Worm (Caenorhabditis elegans): ENCODE measurements around the gene srx-56.

srx-56 gene

DNA sequence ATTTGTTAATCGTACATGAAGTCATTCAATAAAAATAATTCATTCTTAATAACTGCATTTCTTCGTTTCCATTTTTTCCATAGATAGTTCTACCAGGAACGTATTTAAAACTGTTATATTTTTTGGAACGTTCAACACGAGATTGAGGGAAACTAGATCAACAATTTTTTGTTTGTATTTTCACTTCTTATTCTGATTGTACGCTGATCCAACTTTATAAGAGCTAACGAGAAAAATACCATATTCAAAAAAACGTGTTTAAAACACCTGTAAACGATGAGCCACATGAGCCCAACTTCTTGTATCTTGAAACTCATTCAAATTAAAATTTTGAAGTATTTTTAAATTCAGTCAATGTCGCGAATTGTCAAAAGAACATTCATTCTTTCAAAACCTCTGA, 42.4 kb downstream of the srx-56 start:
- TF ChIP-seq mes-4 (tag; optimal IDR thresholded peaks at IDR 0.05), result no peak
- no peak for TF ChIP-seq T07F8.4 (tag; optimal IDR thresholded peaks at IDR 0.05)
- no peak for TF ChIP-seq ztf-25 (GFP tag; IDR thresholded peaks at IDR 0.05)
- no peak for TF ChIP-seq attf-5 (GFP tag; optimal IDR thresholded peaks at IDR 0.05)
- no peak for TF ChIP-seq F52B5.7 (tag; optimal IDR thresholded peaks at IDR 0.05)
- TF ChIP-seq ztf-22 (GFP tag; optimal IDR thresholded peaks at IDR 0.05), result no peak
- TF ChIP-seq egl-44 (GFP tag; IDR thresholded peaks at IDR 0.05), result no peak
- no peak for TF ChIP-seq Y95B8A.8 (GFP tag; IDR thresholded peaks at IDR 0.05)
- no peak for TF ChIP-seq F23B12.7 (tag; optimal IDR thresholded peaks at IDR 0.05; ENCODE audit: insufficient read depth)
- no peak for TF ChIP-seq attf-6 (GFP tag; IDR thresholded peaks at IDR 0.05)
- no peak for TF ChIP-seq madf-3 (GFP tag; IDR thresholded peaks at IDR 0.05)

DNA sequence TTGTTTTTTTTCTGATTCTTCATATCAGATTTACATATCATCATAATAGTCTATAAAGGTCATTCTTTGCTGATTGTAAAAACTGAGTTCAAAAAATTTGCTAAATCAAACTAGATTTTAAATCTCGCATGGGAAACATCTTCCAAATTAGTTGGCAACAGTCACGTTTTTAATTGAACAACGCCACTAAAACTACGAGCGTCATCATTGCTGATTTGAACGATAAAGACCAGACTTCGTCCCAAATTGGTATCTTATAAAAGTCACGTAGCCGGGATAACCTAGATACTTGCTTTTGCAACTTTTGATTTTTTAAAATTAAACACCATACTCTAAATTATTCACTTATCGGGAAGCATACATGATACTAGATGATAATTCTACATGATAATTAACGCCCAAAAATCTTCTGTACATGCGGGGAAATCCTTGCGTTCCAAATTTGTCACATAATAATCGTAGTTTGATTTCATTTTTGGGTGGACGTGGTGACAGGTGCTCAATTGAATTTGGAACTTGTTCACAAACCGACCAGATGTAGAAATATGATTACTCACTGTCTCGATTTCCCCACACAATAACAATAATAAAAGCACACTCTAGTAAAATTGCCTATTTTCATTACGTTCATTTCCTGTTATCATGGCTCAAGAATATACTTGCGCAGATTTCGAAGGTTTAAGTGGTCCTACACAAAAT, 43.0 kb downstream of the srx-56 start, which contains the start of gene srw-67:
srw-67 (plus strand) TSS at position 643 of the 699 bp plus-strand sequence.
- TF ChIP-seq dox-1 (GFP tag; IDR thresholded peaks at IDR 0.05), result no peak

DNA sequence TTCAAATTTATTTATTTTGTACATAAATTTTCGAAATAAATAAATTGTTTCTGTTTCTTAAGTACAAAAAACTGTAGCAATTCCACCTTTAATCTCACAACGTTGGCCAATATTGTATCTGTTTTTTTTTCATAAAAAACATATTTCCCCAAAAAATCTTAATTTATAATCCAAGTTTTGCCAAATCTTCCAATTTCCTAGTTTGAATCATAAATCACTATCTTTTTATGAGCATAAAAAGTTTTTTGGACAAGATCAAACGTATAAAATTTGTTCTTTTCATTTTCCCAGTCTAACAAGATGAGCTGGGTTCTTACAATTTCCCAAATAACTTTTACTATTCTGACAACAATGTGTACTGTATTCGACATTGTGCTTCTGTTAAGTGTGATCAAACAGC, 46.0 kb downstream of the srx-56 start, which contains the start of gene srxa-4:
srxa-4 (plus strand) TSS at position 301 of the 400 bp plus-strand sequence.
- no peak for TF ChIP-seq ceh-79 (tag; optimal IDR thresholded peaks at IDR 0.05)
- TF ChIP-seq D2030.7 (GFP tag; IDR thresholded peaks at IDR 0.05), result no peak
- no peak for TF ChIP-seq egrh-3 (GFP tag; IDR thresholded peaks at IDR 0.05)
- no peak for TF ChIP-seq hlh-26 (GFP tag; conservative IDR thresholded peaks at IDR 0.05)
- TF ChIP-seq lin-35 (GFP tag; optimal IDR thresholded peaks at IDR 0.05), result no peak
- TF ChIP-seq sea-2 (GFP tag; IDR thresholded peaks at IDR 0.05), result no peak
- TF ChIP-seq nhr-179 (tag; optimal IDR thresholded peaks at IDR 0.05), result no peak
- TF ChIP-seq ceh-58 (GFP tag; IDR thresholded peaks at IDR 0.05), result no peak
- TF ChIP-seq ama-1 (optimal IDR thresholded peaks at IDR 0.05), result no peak
- TF ChIP-seq ama-1 (GFP tag; optimal IDR thresholded peaks at IDR 0.05), result no peak
- no peak for TF ChIP-seq hrde-1 (tag; optimal IDR thresholded peaks at IDR 0.05; ENCODE audit: borderline replicate concordance)
- TF ChIP-seq let-526 (GFP tag; IDR thresholded peaks at IDR 0.05), result no peak
- no peak for TF ChIP-seq nhr-120 (GFP tag; IDR thresholded peaks at IDR 0.05)
- no peak for TF ChIP-seq lin-54 (GFP tag; optimal IDR thresholded peaks at IDR 0.05)

DNA sequence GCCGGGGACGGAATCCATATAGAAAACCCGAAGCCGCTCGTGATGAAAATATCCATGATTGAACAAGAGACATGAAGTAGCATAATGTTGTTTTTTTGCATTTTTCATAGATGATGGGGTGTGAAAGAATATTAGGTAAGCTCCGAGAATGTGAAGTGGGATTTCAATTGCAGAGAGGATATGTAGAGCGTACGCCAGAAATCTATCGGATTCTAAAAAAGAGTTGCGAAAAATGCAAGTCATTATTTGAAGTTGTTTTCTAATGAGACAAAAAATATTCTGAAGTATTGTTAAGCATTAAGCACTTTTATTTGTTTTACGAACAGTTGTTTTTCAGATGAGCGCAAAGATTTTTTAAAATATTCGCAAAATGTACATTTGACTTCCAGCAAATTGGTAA, 50.1 kb downstream of the srx-56 start, which contains the start of gene F18E3.10:
F18E3.10 (minus strand) TSS at position 101 of the 400 bp plus-strand sequence.
- no peak for TF ChIP-seq ekl-4 (GFP tag; IDR thresholded peaks at IDR 0.05)
- TF ChIP-seq ccch-3 (GFP tag; optimal IDR thresholded peaks at IDR 0.05), result no peak
- TF ChIP-seq nfyb-1 (GFP tag; IDR thresholded peaks at IDR 0.05), result no peak
- TF ChIP-seq T07F8.4 (tag; optimal IDR thresholded peaks at IDR 0.05), result no peak
- TF ChIP-seq rcor-1 (GFP tag; IDR thresholded peaks at IDR 0.05), result no peak
- TF ChIP-seq egl-44 (GFP tag; IDR thresholded peaks at IDR 0.05), result no peak
- no peak for TF ChIP-seq hlh-12 (tag; optimal IDR thresholded peaks at IDR 0.05)
- TF ChIP-seq lsy-27 (tag; optimal IDR thresholded peaks at IDR 0.05; ENCODE audit: borderline replicate concordance, insufficient read depth), result no peak
- no peak for TF ChIP-seq ceh-27 (GFP tag; optimal IDR thresholded peaks at IDR 0.05)
- TF ChIP-seq F52B5.7 (tag; optimal IDR thresholded peaks at IDR 0.05), result no peak
- no peak for TF ChIP-seq B0035.1 (tag; optimal IDR thresholded peaks at IDR 0.05)
- TF ChIP-seq F37B4.10 (GFP tag; IDR thresholded peaks at IDR 0.05), result no peak
- no peak for TF ChIP-seq mel-28 (tag; optimal IDR thresholded peaks at IDR 0.05; ENCODE audit: borderline replicate concordance)
- TF ChIP-seq F10E7.11 (tag; optimal IDR thresholded peaks at IDR 0.05), result no peak
- no peak for TF ChIP-seq F39B2.1 (GFP tag; IDR thresholded peaks at IDR 0.05)
- TF ChIP-seq Y67H2A.10 (GFP tag; conservative IDR thresholded peaks at IDR 0.05), result no peak
- TF ChIP-seq ceh-100 (GFP tag; IDR thresholded peaks at IDR 0.05), result no peak
- TF ChIP-seq snpc-1.3 (tag; optimal IDR thresholded peaks at IDR 0.05; ENCODE audit: insufficient read depth), result no peak
- no peak for TF ChIP-seq Y95B8A.8 (GFP tag; IDR thresholded peaks at IDR 0.05)
- no peak for TF ChIP-seq die-1 (tag; optimal IDR thresholded peaks at IDR 0.05)

Data from whole organism, young adult.